Fruit fly (Drosophila melanogaster): ENCODE data around the gene RhoU.
A peak's percentile ranks its signal among the peaks of the same experiment; 100 is the strongest.

Gene RhoU

DNA sequence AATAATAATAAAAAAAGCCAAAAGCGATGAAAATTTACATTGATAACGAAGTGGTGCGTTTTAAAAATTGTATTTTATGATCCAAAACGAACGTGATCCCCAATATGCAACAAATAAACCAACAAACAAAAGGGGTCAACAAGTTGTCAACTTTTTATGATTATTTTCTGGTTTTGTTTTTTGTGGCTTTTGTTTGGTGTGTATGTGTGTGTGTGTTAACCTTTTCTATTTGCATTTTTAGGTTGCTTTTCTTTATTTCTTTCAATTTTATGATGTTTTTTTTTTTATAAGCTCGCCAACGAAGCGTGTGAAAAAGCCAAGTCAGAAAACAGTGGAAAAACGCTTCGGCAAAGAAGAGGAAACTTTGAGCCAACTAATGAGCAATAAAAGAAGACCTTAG is 22.0 kb downstream of the RhoU start (continued):
- no peak for TF ChIP-seq klu (GFP tag; IDR thresholded peaks at IDR 0.05)
- no peak for TF ChIP-seq Oli (tag; optimal IDR thresholded peaks at IDR 0.05)
- peak; percentile 5 for TF ChIP-seq oc (tag; optimal IDR thresholded peaks at IDR 0.05)
- no peak for TF ChIP-seq Eip74EF (GFP tag; optimal IDR thresholded peaks at IDR 0.05)

DNA sequence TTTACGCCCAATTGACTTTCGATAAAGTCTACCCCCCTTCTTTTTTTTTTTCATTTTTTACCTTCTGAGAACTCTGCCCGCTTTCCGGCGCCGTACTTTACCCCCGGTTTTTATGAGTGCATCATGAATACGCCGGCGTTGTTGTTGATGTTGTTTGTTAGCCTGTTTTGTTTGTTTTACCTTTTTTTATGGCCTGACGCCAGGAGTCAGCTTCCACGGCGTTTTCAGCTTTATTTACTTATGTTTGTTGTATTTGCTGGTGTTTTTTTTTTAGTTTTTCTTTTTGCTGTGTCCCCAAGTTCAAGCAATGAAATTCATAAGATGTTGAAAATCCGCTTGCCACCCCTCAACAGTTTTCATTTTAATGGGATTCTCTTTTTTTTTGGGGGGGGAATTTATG is 24.6 kb downstream of the RhoU start:
- TF ChIP-seq CG13424 (tag; optimal IDR thresholded peaks at IDR 0.05) (peak; percentile 2), sens (GFP tag) (peak; percentile 58), CG9727 (GFP tag; optimal IDR thresholded peaks at IDR 0.05) (peak; percentile 5), Sox100B (GFP tag; optimal IDR thresholded peaks at IDR 0.05) (peak; percentile 8), Lpt (GFP tag; optimal IDR thresholded peaks at IDR 0.05) (no peak), mld (GFP tag; IDR thresholded peaks at IDR 0.05; ENCODE audit: partially characterized antibody) (no peak), CG6689 (GFP tag; IDR thresholded peaks at IDR 0.05) (no peak), CG7357 (GFP tag; IDR thresholded peaks at IDR 0.05) (no peak), sqz (GFP tag; optimal IDR thresholded peaks at IDR 0.05) (peak; percentile 48), Nf-YB (GFP tag; optimal IDR thresholded peaks at IDR 0.05) (no peak), Meics (GFP tag; optimal IDR thresholded peaks at IDR 0.05) (no peak), eve (GFP tag; optimal IDR thresholded peaks at IDR 0.05) (peak in 1 of 2 experiments; percentile 15), CG14710 (tag; optimal IDR thresholded peaks at IDR 0.05) (no peak), CG33557 (GFP tag; optimal IDR thresholded peaks at IDR 0.05) (peak; percentile 22), hkb (optimal IDR thresholded peaks at IDR 0.05) (no peak), hkb (GFP tag; IDR thresholded peaks at IDR 0.05) (0 out of 2 replicates have a peak, but pooled peaks have one; percentile 13), nom (GFP tag; optimal IDR thresholded peaks at IDR 0.05) (peak; percentile 0), ci (GFP tag; IDR thresholded peaks at IDR 0.05) (0 out of 3 replicates have a peak, but pooled peaks have one; percentile 30), CG6854 (GFP tag; optimal IDR thresholded peaks at IDR 0.05) (no peak), CG12942 (GFP tag; optimal IDR thresholded peaks at IDR 0.05) (no peak), tll (GFP tag; optimal IDR thresholded peaks at IDR 0.05) (peak in 1 of 2 experiments; percentile 2), HLH3B (GFP tag; IDR thresholded peaks at IDR 0.05) (0 out of 2 replicates have a peak, but pooled peaks have one; percentile 14), Hr39 (optimal IDR thresholded peaks at IDR 0.05) (no peak), D (optimal IDR thresholded peaks at IDR 0.05) (no peak), D (GFP tag; optimal IDR thresholded peaks at IDR 0.05) (peak; percentile 27), Asciz (GFP tag; optimal IDR thresholded peaks at IDR 0.05) (peak; percentile 6), E2f2 (GFP tag; IDR thresholded peaks at IDR 0.05) (no peak), CG9817 (tag; optimal IDR thresholded peaks at IDR 0.05) (no peak), stc (GFP tag; IDR thresholded peaks at IDR 0.05) (0 out of 2 replicates have a peak, but pooled peaks have one; percentile 12), Xrp1 (GFP tag; IDR thresholded peaks at IDR 0.05) (peak; percentile 27), zf30C (GFP tag; optimal IDR thresholded peaks at IDR 0.05) (peak; percentile 47), vvl (GFP tag; IDR thresholded peaks at IDR 0.05) (0 out of 2 replicates have a peak, but pooled peaks have one; percentile 14), otp (GFP tag; IDR thresholded peaks at IDR 0.05) (0 out of 3 replicates have a peak, but pooled peaks have one; percentile 19), hbn (GFP tag; IDR thresholded peaks at IDR 0.05; ENCODE audit: partially characterized antibody) (no peak), dmrt99B (tag; optimal IDR thresholded peaks at IDR 0.05) (peak; percentile 8)

Data from whole organism, embryonic.